Fruit fly (Drosophila melanogaster): Measurements from ENCODE around the gene Ykt6.

Ykt6 gene

dm6 chrX:7968215-7968799 lies 48.1 kb downstream of the Ykt6 start, which contains the start of gene sws:
TSS of gene sws (minus strand) at chrX:7968236.
- TF ChIP-seq CG8478 (optimal IDR thresholded peaks at IDR 0.05) (no peak), CTCF (optimal IDR thresholded peaks at IDR 0.05) (no peak)

DNA sequence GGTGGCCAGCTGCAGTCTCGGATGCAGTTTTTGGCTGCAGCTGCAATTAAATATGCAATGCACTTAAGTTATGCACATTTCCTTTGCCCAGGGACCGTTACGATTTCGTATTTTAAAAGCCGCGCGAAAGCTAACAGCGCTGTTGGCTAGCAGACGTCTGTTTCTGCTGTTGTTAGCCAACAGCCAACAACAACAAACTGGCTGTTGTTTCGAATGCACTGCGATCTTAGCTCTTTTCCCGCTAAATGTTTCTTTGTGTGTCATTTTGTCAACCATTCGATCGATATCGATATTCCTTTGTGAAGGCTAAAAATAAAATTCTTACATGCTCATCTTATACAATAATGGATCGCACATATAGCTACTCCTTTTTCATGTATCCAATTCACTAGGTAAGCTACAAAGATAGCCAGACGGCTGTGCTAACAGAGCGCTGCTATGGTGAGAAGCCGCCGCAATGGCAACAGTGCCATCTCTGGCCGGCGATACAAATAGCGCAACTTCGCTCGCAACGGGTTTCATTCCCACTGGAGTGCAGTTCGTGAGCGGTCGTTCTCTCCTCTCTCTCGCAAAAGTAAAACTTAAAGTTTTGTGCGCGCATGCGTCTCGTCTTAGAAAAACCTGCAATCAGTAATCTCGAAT lies 49.1 kb downstream of the Ykt6 start:
- no peak for TF ChIP-seq CTCF (optimal IDR thresholded peaks at IDR 0.05)
- TF ChIP-seq CG8478 (optimal IDR thresholded peaks at IDR 0.05), result no peak

dm6 chrX:7970396-7970795 lies 50.2 kb downstream of the Ykt6 start:
- TF ChIP-seq CG8478 (optimal IDR thresholded peaks at IDR 0.05) (no peak), CTCF (optimal IDR thresholded peaks at IDR 0.05) (no peak)

All from S2 (cell line).